Worm (Caenorhabditis elegans) whole organism, L1 larva: ENCODE results near the gene dot-1.4.

Source experiments
- C04F5.9 ChIP-seq: sonication (generic microtip); optimal IDR thresholded peaks from 2 replicates; lab custom pipeline; 2016; ENCODE audit warnings: missing genetic modification characterization, missing compliant biosample characterization
- C16A3.4 ChIP-seq: fragments of 150-350 bp; optimal IDR thresholded peaks from 2 replicates; lab custom pipeline; 2014; ENCODE audit warnings: missing biosample characterization, missing genetic modification characterization
- F16B12.6 ChIP-seq: fragments of 150-350 bp; optimal IDR thresholded peaks from 2 replicates; lab custom pipeline; 2014; ENCODE audit warnings: missing biosample characterization, missing genetic modification characterization
- aha-1 ChIP-seq: fragments of 150-350 bp; optimal IDR thresholded peaks from 2 replicates; lab custom pipeline; 2014; ENCODE audit warnings: missing biosample characterization, missing genetic modification characterization
- aly-2 ChIP-seq: fragments of 150-350 bp; optimal IDR thresholded peaks from 2 replicates; lab custom pipeline; 2014; ENCODE audit warnings: missing biosample characterization, missing genetic modification characterization
- ama-1 ChIP-seq: fragments of 150-350 bp; optimal IDR thresholded peaks from 2 replicates; lab custom pipeline; 2014
- blmp-1 ChIP-seq: fragments of 150-350 bp; optimal IDR thresholded peaks from 2 replicates; lab custom pipeline; 2014; ENCODE audit warnings: missing biosample characterization, missing genetic modification characterization
- ceh-8 ChIP-seq: fragments of 200-800 bp; sonication (Bioruptor generic); optimal IDR thresholded peaks from 2 replicates; lab custom pipeline; 2018; ENCODE audit warnings: mild to moderate bottlenecking, missing genetic modification characterization, moderate library complexity, missing compliant biosample characterization
- ceh-88 ChIP-seq: fragments of 200-800 bp; sonication (Bioruptor generic); IDR thresholded peaks from 2 replicates; pipeline ENCODE4 v1.3.6; 2022; ENCODE audit warnings: missing genetic modification characterization, missing compliant biosample characterization
- ces-1 ChIP-seq: fragments of 150-350 bp; optimal IDR thresholded peaks from 2 replicates; lab custom pipeline; 2014; ENCODE audit warnings: missing biosample characterization, missing genetic modification reagents, missing genetic modification characterization
- dsc-1 ChIP-seq: sonication (generic microtip); optimal IDR thresholded peaks from 2 replicates; lab custom pipeline; 2016; ENCODE audit warnings: mild to moderate bottlenecking, missing genetic modification characterization, missing compliant biosample characterization
- efl-3 ChIP-seq: fragments of 200-800 bp; sonication (Bioruptor generic); optimal IDR thresholded peaks from 2 replicates; lab custom pipeline; 2018; ENCODE audit warnings: mild to moderate bottlenecking, missing genetic modification characterization, missing compliant biosample characterization
- egl-13 ChIP-seq: sonication (generic microtip); optimal IDR thresholded peaks from 2 replicates; lab custom pipeline; 2016; ENCODE audit warnings: missing genotype, missing genetic modification reagents, missing genetic modification characterization, missing compliant biosample characterization
- egl-27 ChIP-seq, 2 experiments: fragments of 150-350 bp in 1 of 2; sonication (generic microtip); optimal IDR thresholded peaks; 3 replicates each; lab custom pipeline; 2017 to 2018; ENCODE audit warnings: missing biosample characterization in 2 of 2, missing genetic modification characterization in 2 of 2, missing genetic modification reagents in 2 of 2
- elt-2 ChIP-seq: sonication (generic microtip); optimal IDR thresholded peaks from 2 replicates; lab custom pipeline; 2016; ENCODE audit warnings: missing genetic modification characterization, mild to moderate bottlenecking, inconsistent platforms, missing compliant biosample characterization, missing genetic modification reagents
- elt-3 ChIP-seq, 6 experiments: fragments of 150-350 bp in 1 of 6; sonication (generic microtip); optimal IDR thresholded peaks; 2 replicates each; lab custom pipeline; 2017 to 2018; ENCODE audit warnings: missing biosample characterization in 6 of 6, missing genetic modification characterization in 6 of 6, inconsistent platforms in 1 of 6
- ets-5 ChIP-seq: fragments of 200-800 bp; sonication (Bioruptor generic); IDR thresholded peaks from 2 replicates; pipeline ENCODE4 v1.3.6; 2022; ENCODE audit warnings: missing genetic modification characterization, missing compliant biosample characterization
- fkh-10 ChIP-seq: sonication (generic microtip); optimal IDR thresholded peaks from 2 replicates; lab custom pipeline; 2017; ENCODE audit warnings: missing biosample characterization, missing genetic modification reagents, missing genetic modification characterization
- fkh-4 ChIP-seq: sonication (generic microtip); optimal IDR thresholded peaks from 2 replicates; lab custom pipeline; 2016; ENCODE audit warnings: missing compliant biosample characterization, missing genetic modification characterization, borderline replicate concordance
- fos-1 ChIP-seq: fragments of 150-350 bp; optimal IDR thresholded peaks from 2 replicates; lab custom pipeline; 2014; ENCODE audit warnings: missing biosample characterization, missing genetic modification characterization
- hlh-17 ChIP-seq: fragments of 200-800 bp; sonication (Bioruptor generic); optimal IDR thresholded peaks from 2 replicates; lab custom pipeline; 2018; ENCODE audit warnings: missing genetic modification characterization, mild to moderate bottlenecking, missing compliant biosample characterization, moderate library complexity, borderline replicate concordance
- hpl-2 ChIP-seq: fragments of 150-350 bp; optimal IDR thresholded peaks from 2 replicates; lab custom pipeline; 2014; ENCODE audit warnings: missing biosample characterization, missing genetic modification reagents, missing genetic modification characterization
- lin-14 ChIP-seq: fragments of 200-800 bp; sonication (Bioruptor generic); optimal IDR thresholded peaks from 2 replicates; lab custom pipeline; 2018; ENCODE audit warnings: mild to moderate bottlenecking, missing genetic modification characterization, moderate library complexity, missing compliant biosample characterization
- lin-15B ChIP-seq: fragments of 150-350 bp; sonication (generic microtip); optimal IDR thresholded peaks from 3 replicates; lab custom pipeline; 2014; ENCODE audit warnings: missing biosample characterization, missing genetic modification characterization
- lir-3 ChIP-seq: sonication (generic microtip); optimal IDR thresholded peaks from 2 replicates; lab custom pipeline; 2016; ENCODE audit warnings: mild to moderate bottlenecking, missing genetic modification characterization, moderate library complexity, missing compliant biosample characterization; ENCODE audit not compliant: poor library complexity
- mab-9 ChIP-seq: fragments of 200-800 bp; sonication (Bioruptor generic); IDR thresholded peaks from 2 replicates; pipeline ENCODE4 v1.3.6; 2022; ENCODE audit warnings: missing genetic modification reagents, missing genetic modification characterization, missing compliant biosample characterization
- mdl-1 ChIP-seq, 2 experiments: fragments of 150-350 bp; optimal IDR thresholded peaks; 2 replicates each; lab custom pipeline; 2014 to 2017; ENCODE audit warnings: missing biosample characterization in 2 of 2, missing genetic modification characterization in 2 of 2, inconsistent platforms in 1 of 2
- mef-2 ChIP-seq: fragments of 150-350 bp; optimal IDR thresholded peaks from 2 replicates; lab custom pipeline; 2014; ENCODE audit warnings: missing biosample characterization, missing genetic modification characterization
- mep-1 ChIP-seq: fragments of 150-350 bp; optimal IDR thresholded peaks from 2 replicates; lab custom pipeline; 2014; ENCODE audit warnings: missing biosample characterization, missing genetic modification characterization
- nhr-11 ChIP-seq: fragments of 150-350 bp; optimal IDR thresholded peaks from 2 replicates; lab custom pipeline; 2014; ENCODE audit warnings: missing biosample characterization, missing genetic modification characterization
- nhr-12 ChIP-seq: sonication (generic microtip); optimal IDR thresholded peaks from 2 replicates; lab custom pipeline; 2017; ENCODE audit warnings: missing biosample characterization, missing genetic modification characterization
- nhr-237 ChIP-seq: fragments of 150-350 bp; optimal IDR thresholded peaks from 2 replicates; lab custom pipeline; 2014; ENCODE audit warnings: missing biosample characterization, missing genetic modification characterization
- nhr-28 ChIP-seq: fragments of 150-350 bp; optimal IDR thresholded peaks from 2 replicates; lab custom pipeline; 2014; ENCODE audit warnings: missing biosample characterization, missing genetic modification characterization
- nhr-71 ChIP-seq: sonication (generic microtip); optimal IDR thresholded peaks from 2 replicates; lab custom pipeline; 2016; ENCODE audit warnings: mild to moderate bottlenecking, missing genetic modification characterization, moderate library complexity, missing compliant biosample characterization
- nhr-76 ChIP-seq: sonication (generic microtip); optimal IDR thresholded peaks from 2 replicates; lab custom pipeline; 2017; ENCODE audit warnings: missing biosample characterization, missing genetic modification characterization
- nhr-77 ChIP-seq: fragments of 150-350 bp; optimal IDR thresholded peaks from 2 replicates; lab custom pipeline; 2014; ENCODE audit warnings: missing biosample characterization, missing genetic modification characterization
- nhr-84 ChIP-seq: sonication (generic microtip); optimal IDR thresholded peaks from 2 replicates; lab custom pipeline; 2017; ENCODE audit warnings: missing biosample characterization, missing genetic modification characterization
- nhr-85 ChIP-seq: sonication (generic microtip); peaks from one replicate; lab custom pipeline; 2016; ENCODE audit warnings: missing genetic modification characterization, inconsistent platforms, missing compliant biosample characterization
- pag-3 ChIP-seq: sonication (generic microtip); optimal IDR thresholded peaks from 2 replicates; lab custom pipeline; 2017; ENCODE audit warnings: missing genetic modification characterization, mild to moderate bottlenecking, missing compliant biosample characterization, antibody characterized with exemption, borderline replicate concordance; ENCODE audit not compliant: insufficient read depth
- pax-3 ChIP-seq: fragments of 200-800 bp; sonication (Bioruptor generic); optimal IDR thresholded peaks from 2 replicates; lab custom pipeline; 2018; ENCODE audit warnings: mild to moderate bottlenecking, missing genetic modification characterization, moderate library complexity, missing compliant biosample characterization
- skn-1 ChIP-seq: fragments of 150-350 bp; optimal IDR thresholded peaks from 2 replicates; lab custom pipeline; 2014; ENCODE audit warnings: missing biosample characterization, missing genetic modification characterization
- snpc-4 ChIP-seq: fragments of 150-350 bp; optimal IDR thresholded peaks from 2 replicates; lab custom pipeline; 2014; ENCODE audit warnings: missing biosample characterization, missing genetic modification characterization
- snu-23 ChIP-seq: sonication (generic microtip); optimal IDR thresholded peaks from 2 replicates; lab custom pipeline; 2016; ENCODE audit warnings: missing genetic modification characterization, missing compliant biosample characterization
- sox-4 ChIP-seq: sonication (generic microtip); optimal IDR thresholded peaks from 2 replicates; lab custom pipeline; 2016; ENCODE audit warnings: missing genetic modification characterization, missing compliant biosample characterization
- sup-37 ChIP-seq: fragments of 200-800 bp; sonication (Bioruptor generic); optimal IDR thresholded peaks from 2 replicates; lab custom pipeline; 2018; ENCODE audit warnings: mild to moderate bottlenecking, missing genetic modification characterization, missing compliant biosample characterization
- tlp-1 ChIP-seq: fragments of 150-350 bp; optimal IDR thresholded peaks from 2 replicates; lab custom pipeline; 2014; ENCODE audit warnings: missing biosample characterization, missing genetic modification characterization
- unc-130 ChIP-seq: fragments of 150-350 bp; optimal IDR thresholded peaks from 2 replicates; lab custom pipeline; 2017; ENCODE audit warnings: missing biosample characterization, missing genetic modification characterization, inconsistent platforms
- unc-30 ChIP-seq: sonication (generic microtip); optimal IDR thresholded peaks from 2 replicates; lab custom pipeline; 2017; ENCODE audit warnings: missing biosample characterization, missing genetic modification characterization
- unc-98 ChIP-seq: fragments of 200-800 bp; sonication (Bioruptor generic); IDR thresholded peaks from 2 replicates; pipeline ENCODE4 v1.3.6; 2022; ENCODE audit warnings: missing genetic modification characterization, missing compliant biosample characterization
- vab-15 ChIP-seq: sonication (generic microtip); optimal IDR thresholded peaks from 2 replicates; lab custom pipeline; 2017; ENCODE audit warnings: missing genotype, mild to moderate bottlenecking, missing genetic modification characterization, missing compliant biosample characterization
- ztf-11 ChIP-seq, 2 experiments: sonication (generic microtip); optimal IDR thresholded peaks; 2 replicates each; lab custom pipeline; 2016 to 2017; ENCODE audit warnings: missing genetic modification characterization in 2 of 2, missing biosample characterization in 1 of 2, missing compliant biosample characterization in 1 of 2
- ztf-4 ChIP-seq: fragments of 150-350 bp; optimal IDR thresholded peaks from 2 replicates; lab custom pipeline; 2014; ENCODE audit warnings: missing biosample characterization, missing genetic modification characterization

dot-1.4 gene

DNA sequence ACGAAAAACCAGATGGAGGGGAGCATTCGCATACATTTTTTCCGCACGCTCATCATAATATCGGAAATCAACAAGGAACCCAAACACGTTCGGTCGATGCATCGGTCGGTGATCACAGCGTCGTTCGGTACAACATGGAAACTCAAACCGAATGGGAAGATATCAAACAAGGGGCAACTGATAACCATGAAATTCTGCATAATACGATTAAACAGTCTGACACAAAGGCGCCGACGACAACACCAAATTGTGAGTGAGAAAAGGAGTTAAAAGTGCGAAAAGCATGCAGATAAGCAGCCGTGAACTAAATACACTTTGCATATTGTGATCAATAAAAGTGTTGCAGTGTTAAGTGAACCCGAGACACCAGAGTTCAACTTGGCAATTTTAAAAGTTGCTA lies 6.2 kb downstream of the dot-1.4 start:
- TF ChIP-seq aha-1 (tag; lab: Kevin White, UChicago) (no peak), ces-1 (GFP tag; lab: Kevin White, UChicago) (no peak), mab-9 (no peak), efl-3 (GFP tag; lab: Kevin White, UChicago) (no peak), fos-1 (tag; lab: Kevin White, UChicago) (no peak), nhr-11 (tag; lab: Kevin White, UChicago) (no peak), fkh-4 (tag; lab: Kevin White, UChicago) (no peak)

DNA sequence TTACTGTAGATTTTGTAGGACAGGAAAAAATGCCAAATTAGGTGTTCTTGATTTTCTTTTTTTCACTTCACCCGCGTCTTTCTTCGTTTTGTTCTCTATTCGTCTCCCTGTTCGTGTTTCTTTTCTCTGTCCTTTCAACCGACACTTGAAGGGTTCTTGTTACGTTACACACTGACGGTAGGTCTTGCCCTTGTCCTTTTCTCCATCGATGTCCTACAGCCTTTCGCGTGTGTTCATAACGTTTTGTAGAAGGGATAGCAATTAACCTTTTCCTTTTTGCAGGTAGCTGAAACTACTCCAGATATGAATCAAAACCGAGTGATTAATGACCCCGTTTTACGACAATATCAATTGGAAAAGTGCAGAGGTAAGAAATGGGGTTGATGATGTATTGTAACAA lies 7.3 kb downstream of the dot-1.4 start, which contains the start of gene F55G7.1:
Gene F55G7.1 (plus strand): TSS at position 276 of the 400 bp plus-strand sequence.
- TF ChIP-seq sox-4 (tag; lab: Kevin White, UChicago) (no peak), nhr-71 (tag; lab: Kevin White, UChicago) (peak; percentile 49), ama-1 (lab: Kevin White, UChicago) (no peak), hlh-17 (no peak), unc-98 (GFP tag; lab: Robert Waterston, UW) (no peak), C16A3.4 (tag; lab: Kevin White, UChicago) (peak; percentile 52), lir-3 (tag; lab: Kevin White, UChicago) (no peak), nhr-12 (tag; lab: Kevin White, UChicago) (no peak), ztf-11 (tag; optimal IDR thresholded peaks at IDR 0.05; lab: Kevin White, UChicago) (no peak), ceh-8 (GFP tag; lab: Kevin White, UChicago) (no peak), ets-5 (GFP tag; lab: Robert Waterston, UW) (no peak), nhr-84 (no peak), nhr-77 (tag; lab: Kevin White, UChicago) (peak; percentile 3), sup-37 (no peak), mef-2 (tag; lab: Kevin White, UChicago) (no peak), aly-2 (no peak), F16B12.6 (no peak), fkh-4 (tag; lab: Kevin White, UChicago) (no peak), nhr-76 (no peak), fos-1 (tag; lab: Kevin White, UChicago) (no peak), lin-14 (GFP tag; lab: Kevin White, UChicago) (peak; percentile 51), snu-23 (GFP tag; lab: Kevin White, UChicago) (peak; percentile 79), lin-15B (tag; lab: Kevin White, UChicago) (no peak), egl-13 (tag; lab: Kevin White, UChicago) (no peak), snpc-4 (no peak), pax-3 (tag; lab: Kevin White, UChicago) (no peak), skn-1 (tag; lab: Kevin White, UChicago) (peak; percentile 22), pag-3 (tag; lab: Kevin White, UChicago) (no peak), unc-30 (tag; lab: Kevin White, UChicago) (no peak), vab-15 (tag; lab: Kevin White, UChicago) (no peak), tlp-1 (tag; lab: Kevin White, UChicago) (no peak), hpl-2 (peak; percentile 13), ztf-4 (tag; lab: Kevin White, UChicago) (peak; percentile 31), fkh-10 (GFP tag; lab: Kevin White, UChicago) (no peak), nhr-85 (tag; lab: Kevin White, UChicago) (peak; percentile 75), elt-3 (tag; optimal IDR thresholded peaks at IDR 0.05; lab: Kevin White, UChicago) (peak in 4 of 6 experiments; percentile 23 to 38 (median 26)), elt-2 (tag; lab: Kevin White, UChicago) (no peak), blmp-1 (tag; lab: Kevin White, UChicago) (peak; percentile 32), mep-1 (peak; percentile 65), egl-27 (tag; optimal IDR thresholded peaks at IDR 0.05; lab: Kevin White, UChicago) (no peak), C04F5.9 (no peak), nhr-28 (tag; lab: Kevin White, UChicago) (no peak), mdl-1 (tag; optimal IDR thresholded peaks at IDR 0.05; lab: Kevin White, UChicago) (no peak), dsc-1 (tag; lab: Kevin White, UChicago) (peak; percentile 71), nhr-237 (tag; lab: Kevin White, UChicago) (no peak), ces-1 (GFP tag; lab: Kevin White, UChicago) (no peak), unc-130 (tag; lab: Kevin White, UChicago) (no peak), ceh-88 (no peak)
